Fruit fly (Drosophila melanogaster) Kc167 (cell line): ENCODE data around the gene Got2.

Experiments used
- Myc ChIP-seq: fragments of >200 bp; optimal IDR thresholded peaks from 2 replicates; lab custom pipeline; 2017; ENCODE audit warnings: missing external identifiers
- psq ChIP-seq: fragments of >200 bp; optimal IDR thresholded peaks from 2 replicates; lab custom pipeline; 2017; ENCODE audit warnings: missing external identifiers

dm6 chr2L:2013057-2013456, 25.5 kb upstream of the Got2 start:
- no peak for TF ChIP-seq Myc (lab: Kevin White, UChicago)
- TF ChIP-seq psq (lab: Kevin White, UChicago): no peak
